Worm (Caenorhabditis elegans) whole organism, L4/young adult: ENCODE results near the gene fbxa-29.

Experiments used
- W03F9.2 ChIP-seq: fragments of 150-350 bp; optimal IDR thresholded peaks from 2 replicates; lab custom pipeline; 2014; ENCODE audit warnings: missing biosample characterization, missing genetic modification characterization
- dao-5 ChIP-seq: sonication (generic microtip); optimal IDR thresholded peaks from 2 replicates; lab custom pipeline; 2016; ENCODE audit warnings: missing genotype, missing genetic modification characterization, moderate library complexity, missing compliant biosample characterization
- him-1 ChIP-seq: sonication (generic microtip); optimal IDR thresholded peaks from 2 replicates; lab custom pipeline; 2016; ENCODE audit warnings: missing genotype, missing genetic modification reagents, missing genetic modification characterization, missing compliant biosample characterization

DNA sequence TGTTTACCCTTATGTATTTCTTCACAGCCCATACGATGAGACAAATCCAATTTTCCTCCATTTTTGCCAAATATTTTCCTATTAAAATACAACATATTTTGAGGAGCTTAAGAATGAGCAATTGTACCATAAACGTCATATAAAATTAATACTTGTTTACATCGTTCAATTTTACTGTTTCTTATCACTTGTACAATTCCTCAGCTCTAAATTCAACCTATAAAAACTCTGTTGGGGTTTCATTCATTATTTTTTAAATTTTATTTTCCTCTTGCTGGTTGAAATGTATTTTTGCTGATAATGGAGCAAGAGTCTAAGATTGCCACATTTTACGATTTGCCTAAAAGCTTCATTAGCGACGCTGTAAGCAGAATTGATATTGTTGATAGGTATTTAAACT lies 29.9 kb upstream of the fbxa-29 start, which contains the start of gene fbxa-75:
- TF ChIP-seq W03F9.2 (no peak), dao-5 (tag; lab: Kevin White, UChicago) (no peak), him-1 (tag; lab: Kevin White, UChicago) (no peak)
